Worm (Caenorhabditis elegans): ENCODE data around the gene lin-23.

DNA sequence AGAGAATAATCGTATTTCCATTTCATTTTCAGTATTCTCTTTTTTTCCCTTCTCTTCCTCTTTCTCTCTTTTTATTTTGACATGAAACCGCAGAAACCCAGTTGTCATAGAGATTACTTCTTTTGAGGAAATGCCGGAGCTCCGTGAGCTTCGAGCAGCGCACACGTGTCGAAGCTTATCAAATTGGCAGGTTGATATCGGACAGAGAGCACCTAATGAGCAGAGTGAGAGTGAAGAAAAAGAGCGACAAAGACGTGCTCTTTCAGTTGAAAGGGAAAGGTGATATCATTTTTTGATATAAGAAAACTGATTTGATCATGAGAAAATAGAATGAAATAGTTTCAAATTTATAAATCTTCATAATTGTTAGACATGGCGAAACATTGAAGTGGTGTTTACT lies 35.7 kb upstream of the lin-23 start, which contains the start of gene C32D5.14:
- TF ChIP-seq unc-62 (GFP tag; optimal IDR thresholded peaks at IDR 0.05), result no peak
- TF ChIP-seq alr-1 (tag; optimal IDR thresholded peaks at IDR 0.05), result no peak
- TF ChIP-seq ZK546.5 (tag; optimal IDR thresholded peaks at IDR 0.05), result no peak
- TF ChIP-seq dmd-4 (tag; optimal IDR thresholded peaks at IDR 0.05), result no peak
- TF ChIP-seq snpc-4 (tag; optimal IDR thresholded peaks at IDR 0.05), result no peak
- TF ChIP-seq nhr-12 (tag; optimal IDR thresholded peaks at IDR 0.05), result no peak
- TF ChIP-seq ztf-4 (tag; optimal IDR thresholded peaks at IDR 0.05), result no peak
- no peak for TF ChIP-seq elt-1 (tag; optimal IDR thresholded peaks at IDR 0.05)

All from whole organism, L2 larva.